Worm (Caenorhabditis elegans) whole organism, L1 larva: ENCODE data around the gene col-87.

ENCODE experiments used
- C16A3.4 ChIP-seq: fragments of 150-350 bp; optimal IDR thresholded peaks from 2 replicates; lab custom pipeline; 2014; ENCODE audit warnings: missing biosample characterization, missing genetic modification characterization
- F16B12.6 ChIP-seq: fragments of 150-350 bp; optimal IDR thresholded peaks from 2 replicates; lab custom pipeline; 2014; ENCODE audit warnings: missing biosample characterization, missing genetic modification characterization
- Y116A8C.19 ChIP-seq: sonication (generic microtip); optimal IDR thresholded peaks from 2 replicates; lab custom pipeline; 2016; ENCODE audit warnings: missing compliant biosample characterization, missing genetic modification characterization, borderline replicate concordance
- aha-1 ChIP-seq: fragments of 150-350 bp; optimal IDR thresholded peaks from 2 replicates; lab custom pipeline; 2014; ENCODE audit warnings: missing biosample characterization, missing genetic modification characterization
- aly-2 ChIP-seq: fragments of 150-350 bp; optimal IDR thresholded peaks from 2 replicates; lab custom pipeline; 2014; ENCODE audit warnings: missing biosample characterization, missing genetic modification characterization
- ama-1 ChIP-seq: fragments of 150-350 bp; optimal IDR thresholded peaks from 2 replicates; lab custom pipeline; 2014
- ceh-63 ChIP-seq: fragments of 200-800 bp; sonication (Bioruptor generic); optimal IDR thresholded peaks from 2 replicates; lab custom pipeline; 2018; ENCODE audit warnings: mild to moderate bottlenecking, missing genetic modification characterization, missing compliant biosample characterization
- ceh-88 ChIP-seq: fragments of 200-800 bp; sonication (Bioruptor generic); IDR thresholded peaks from 2 replicates; pipeline ENCODE4 v1.3.6; 2022; ENCODE audit warnings: missing genetic modification characterization, missing compliant biosample characterization
- ceh-90 ChIP-seq: sonication (generic microtip); optimal IDR thresholded peaks from 2 replicates; lab custom pipeline; 2016; ENCODE audit warnings: missing genetic modification characterization, missing compliant biosample characterization
- ces-1 ChIP-seq: fragments of 150-350 bp; optimal IDR thresholded peaks from 2 replicates; lab custom pipeline; 2014; ENCODE audit warnings: missing biosample characterization, missing genetic modification reagents, missing genetic modification characterization
- dsc-1 ChIP-seq: sonication (generic microtip); optimal IDR thresholded peaks from 2 replicates; lab custom pipeline; 2016; ENCODE audit warnings: mild to moderate bottlenecking, missing genetic modification characterization, missing compliant biosample characterization
- efl-1 ChIP-seq, 4 experiments: fragments of 150-350 bp; optimal IDR thresholded peaks in 3 of 4; peaks in 1 of 4; 1 replicate in 1 of 4; 2 replicates in 3 of 4; lab custom pipeline; 2014; ENCODE audit warnings: missing biosample characterization in 2 of 4, missing genetic modification characterization in 2 of 4, missing genetic modification reagents in 2 of 4
- efl-3 ChIP-seq: fragments of 200-800 bp; sonication (Bioruptor generic); optimal IDR thresholded peaks from 2 replicates; lab custom pipeline; 2018; ENCODE audit warnings: mild to moderate bottlenecking, missing genetic modification characterization, missing compliant biosample characterization
- egl-13 ChIP-seq: sonication (generic microtip); optimal IDR thresholded peaks from 2 replicates; lab custom pipeline; 2016; ENCODE audit warnings: missing genotype, missing genetic modification reagents, missing genetic modification characterization, missing compliant biosample characterization
- egl-27 ChIP-seq, 2 experiments: fragments of 150-350 bp in 1 of 2; sonication (generic microtip); optimal IDR thresholded peaks; 3 replicates each; lab custom pipeline; 2017 to 2018; ENCODE audit warnings: missing biosample characterization in 2 of 2, missing genetic modification characterization in 2 of 2, missing genetic modification reagents in 2 of 2
- elt-2 ChIP-seq: sonication (generic microtip); optimal IDR thresholded peaks from 2 replicates; lab custom pipeline; 2016; ENCODE audit warnings: missing genetic modification characterization, mild to moderate bottlenecking, inconsistent platforms, missing compliant biosample characterization, missing genetic modification reagents
- elt-3 ChIP-seq, 6 experiments: fragments of 150-350 bp in 1 of 6; sonication (generic microtip); optimal IDR thresholded peaks; 2 replicates each; lab custom pipeline; 2017 to 2018; ENCODE audit warnings: missing biosample characterization in 6 of 6, missing genetic modification characterization in 6 of 6, inconsistent platforms in 1 of 6
- ets-5 ChIP-seq: fragments of 200-800 bp; sonication (Bioruptor generic); IDR thresholded peaks from 2 replicates; pipeline ENCODE4 v1.3.6; 2022; ENCODE audit warnings: missing genetic modification characterization, missing compliant biosample characterization
- fkh-10 ChIP-seq: sonication (generic microtip); optimal IDR thresholded peaks from 2 replicates; lab custom pipeline; 2017; ENCODE audit warnings: missing biosample characterization, missing genetic modification reagents, missing genetic modification characterization
- fkh-4 ChIP-seq: sonication (generic microtip); optimal IDR thresholded peaks from 2 replicates; lab custom pipeline; 2016; ENCODE audit warnings: missing compliant biosample characterization, missing genetic modification characterization, borderline replicate concordance
- fkh-8 ChIP-seq: sonication (generic microtip); optimal IDR thresholded peaks from 2 replicates; lab custom pipeline; 2016; ENCODE audit warnings: mild to moderate bottlenecking, missing genetic modification characterization, missing compliant biosample characterization
- fos-1 ChIP-seq: fragments of 150-350 bp; optimal IDR thresholded peaks from 2 replicates; lab custom pipeline; 2014; ENCODE audit warnings: missing biosample characterization, missing genetic modification characterization
- grh-1 ChIP-seq: fragments of 200-800 bp; sonication (Bioruptor generic); IDR thresholded peaks from 2 replicates; pipeline ENCODE4 v1.3.6; 2022; ENCODE audit warnings: missing genetic modification reagents, missing genetic modification characterization, missing compliant biosample characterization
- hlh-4 ChIP-seq: sonication (generic microtip); optimal IDR thresholded peaks from 2 replicates; lab custom pipeline; 2016; ENCODE audit warnings: mild to moderate bottlenecking, missing genetic modification characterization, missing compliant biosample characterization
- isw-1 ChIP-seq: fragments of 200-800 bp; sonication (Bioruptor generic); IDR thresholded peaks from 2 replicates; pipeline ENCODE4 v1.3.6; 2022; ENCODE audit warnings: missing genetic modification characterization, missing compliant biosample characterization
- jun-1 ChIP-seq: fragments of 150-350 bp; optimal IDR thresholded peaks from 2 replicates; lab custom pipeline; 2014; ENCODE audit warnings: missing biosample characterization, missing genetic modification reagents, missing genetic modification characterization
- lin-14 ChIP-seq: fragments of 200-800 bp; sonication (Bioruptor generic); optimal IDR thresholded peaks from 2 replicates; lab custom pipeline; 2018; ENCODE audit warnings: mild to moderate bottlenecking, missing genetic modification characterization, moderate library complexity, missing compliant biosample characterization
- lin-15B ChIP-seq: fragments of 150-350 bp; sonication (generic microtip); optimal IDR thresholded peaks from 3 replicates; lab custom pipeline; 2014; ENCODE audit warnings: missing biosample characterization, missing genetic modification characterization
- lin-35 ChIP-seq, 2 experiments: fragments of 150-350 bp; optimal IDR thresholded peaks; 2 replicates each; lab custom pipeline; 2014; ENCODE audit warnings: missing biosample characterization in 2 of 2, missing genetic modification characterization in 2 of 2, missing genetic modification reagents in 2 of 2
- lir-3 ChIP-seq: sonication (generic microtip); optimal IDR thresholded peaks from 2 replicates; lab custom pipeline; 2016; ENCODE audit warnings: mild to moderate bottlenecking, missing genetic modification characterization, moderate library complexity, missing compliant biosample characterization; ENCODE audit not compliant: poor library complexity
- mab-9 ChIP-seq: fragments of 200-800 bp; sonication (Bioruptor generic); IDR thresholded peaks from 2 replicates; pipeline ENCODE4 v1.3.6; 2022; ENCODE audit warnings: missing genetic modification reagents, missing genetic modification characterization, missing compliant biosample characterization
- mdl-1 ChIP-seq, 2 experiments: fragments of 150-350 bp; optimal IDR thresholded peaks; 2 replicates each; lab custom pipeline; 2014 to 2017; ENCODE audit warnings: missing biosample characterization in 2 of 2, missing genetic modification characterization in 2 of 2, inconsistent platforms in 1 of 2
- mef-2 ChIP-seq: fragments of 150-350 bp; optimal IDR thresholded peaks from 2 replicates; lab custom pipeline; 2014; ENCODE audit warnings: missing biosample characterization, missing genetic modification characterization
- mep-1 ChIP-seq: fragments of 150-350 bp; optimal IDR thresholded peaks from 2 replicates; lab custom pipeline; 2014; ENCODE audit warnings: missing biosample characterization, missing genetic modification characterization
- nhr-12 ChIP-seq: sonication (generic microtip); optimal IDR thresholded peaks from 2 replicates; lab custom pipeline; 2017; ENCODE audit warnings: missing biosample characterization, missing genetic modification characterization
- nhr-19 ChIP-seq: fragments of 200-800 bp; sonication (Bioruptor generic); conservative IDR thresholded peaks from 2 replicates; pipeline ENCODE4 v1.3.6; 2022; ENCODE audit warnings: missing genetic modification characterization, missing compliant biosample characterization
- nhr-28 ChIP-seq: fragments of 150-350 bp; optimal IDR thresholded peaks from 2 replicates; lab custom pipeline; 2014; ENCODE audit warnings: missing biosample characterization, missing genetic modification characterization
- nhr-47 ChIP-seq: sonication (generic microtip); optimal IDR thresholded peaks from 2 replicates; lab custom pipeline; 2016; ENCODE audit warnings: mild to moderate bottlenecking, missing genetic modification characterization, moderate library complexity, missing compliant biosample characterization
- nhr-76 ChIP-seq: sonication (generic microtip); optimal IDR thresholded peaks from 2 replicates; lab custom pipeline; 2017; ENCODE audit warnings: missing biosample characterization, missing genetic modification characterization
- nhr-77 ChIP-seq: fragments of 150-350 bp; optimal IDR thresholded peaks from 2 replicates; lab custom pipeline; 2014; ENCODE audit warnings: missing biosample characterization, missing genetic modification characterization
- pag-3 ChIP-seq: sonication (generic microtip); optimal IDR thresholded peaks from 2 replicates; lab custom pipeline; 2017; ENCODE audit warnings: missing genetic modification characterization, mild to moderate bottlenecking, missing compliant biosample characterization, antibody characterized with exemption, borderline replicate concordance; ENCODE audit not compliant: insufficient read depth
- pqm-1 ChIP-seq: sonication (generic microtip); optimal IDR thresholded peaks from 3 replicates; lab custom pipeline; 2017; ENCODE audit warnings: missing biosample characterization, missing genetic modification characterization
- rnt-1 ChIP-seq: sonication (generic microtip); optimal IDR thresholded peaks from 2 replicates; lab custom pipeline; 2016; ENCODE audit warnings: mild to moderate bottlenecking, missing genetic modification characterization, moderate library complexity, missing compliant biosample characterization
- snpc-4 ChIP-seq: fragments of 150-350 bp; optimal IDR thresholded peaks from 2 replicates; lab custom pipeline; 2014; ENCODE audit warnings: missing biosample characterization, missing genetic modification characterization
- sup-37 ChIP-seq: fragments of 200-800 bp; sonication (Bioruptor generic); optimal IDR thresholded peaks from 2 replicates; lab custom pipeline; 2018; ENCODE audit warnings: mild to moderate bottlenecking, missing genetic modification characterization, missing compliant biosample characterization
- swsn-7 ChIP-seq: sonication (generic microtip); optimal IDR thresholded peaks from 2 replicates; lab custom pipeline; 2016; ENCODE audit warnings: missing genetic modification characterization, missing compliant biosample characterization
- tbx-2 ChIP-seq: sonication (generic microtip); optimal IDR thresholded peaks from 2 replicates; lab custom pipeline; 2016; ENCODE audit warnings: missing genetic modification characterization, missing compliant biosample characterization
- tlp-1 ChIP-seq: fragments of 150-350 bp; optimal IDR thresholded peaks from 2 replicates; lab custom pipeline; 2014; ENCODE audit warnings: missing biosample characterization, missing genetic modification characterization
- unc-130 ChIP-seq: fragments of 150-350 bp; optimal IDR thresholded peaks from 2 replicates; lab custom pipeline; 2017; ENCODE audit warnings: missing biosample characterization, missing genetic modification characterization, inconsistent platforms
- unc-30 ChIP-seq: sonication (generic microtip); optimal IDR thresholded peaks from 2 replicates; lab custom pipeline; 2017; ENCODE audit warnings: missing biosample characterization, missing genetic modification characterization
- xbp-1 ChIP-seq: sonication (generic microtip); optimal IDR thresholded peaks from 2 replicates; lab custom pipeline; 2016; ENCODE audit warnings: missing genetic modification characterization, missing compliant biosample characterization
- zag-1 ChIP-seq: fragments of 150-350 bp; optimal IDR thresholded peaks from 2 replicates; lab custom pipeline; 2014; ENCODE audit warnings: missing biosample characterization, missing genetic modification characterization
- ztf-4 ChIP-seq: fragments of 150-350 bp; optimal IDR thresholded peaks from 2 replicates; lab custom pipeline; 2014; ENCODE audit warnings: missing biosample characterization, missing genetic modification characterization

col-87 gene

ce11 chrII:14063044-14063500, 31.4 kb downstream of the col-87 start, which contains the start of gene lem-2 (continued):
- TF ChIP-seq snpc-4 (tag; lab: Kevin White, UChicago): peak; percentile 35
- TF ChIP-seq mep-1 (tag; lab: Kevin White, UChicago): peak; percentile 64
- no peak for TF ChIP-seq ama-1 (lab: Kevin White, UChicago)
- no peak for TF ChIP-seq zag-1
- TF ChIP-seq mab-9: peak; percentile 67; the same call in 1 of the 2 replicates
- peak; percentile 48 for TF ChIP-seq unc-130 (tag; lab: Kevin White, UChicago)
- peak; percentile 32 for TF ChIP-seq fkh-10 (GFP tag; lab: Kevin White, UChicago)
- peak; percentile 91 for TF ChIP-seq nhr-47 (tag; lab: Kevin White, UChicago)
- peak; percentile 71 for TF ChIP-seq fkh-4 (tag; lab: Kevin White, UChicago)
- no peak for TF ChIP-seq efl-3
- TF ChIP-seq aha-1 (tag; lab: Kevin White, UChicago): no peak
- TF ChIP-seq fkh-8 (tag; lab: Kevin White, UChicago): peak; percentile 97
- no peak for TF ChIP-seq pag-3 (tag; lab: Kevin White, UChicago)
- no peak for TF ChIP-seq nhr-12
- TF ChIP-seq lin-14: peak; percentile 92
- TF ChIP-seq ceh-63 (GFP tag; lab: Kevin White, UChicago): peak; percentile 46
- peak; percentile 89 for TF ChIP-seq ceh-88 (GFP tag; lab: Robert Waterston, UW)
- TF ChIP-seq lir-3: no peak
- no peak for TF ChIP-seq tlp-1
- peak; percentile 81 for TF ChIP-seq egl-13 (tag; lab: Kevin White, UChicago)
- peak; percentile 87 for TF ChIP-seq nhr-77 (tag; lab: Kevin White, UChicago)
- TF ChIP-seq unc-30: no peak
- no peak for TF ChIP-seq nhr-76
- peak; percentile 86 to 91 for TF ChIP-seq efl-1 (optimal IDR thresholded peaks at IDR 0.05; lab: Kevin White, UChicago)
- peak; percentile 86 to 97 for TF ChIP-seq efl-1 (GFP tag; optimal IDR thresholded peaks at IDR 0.05 in 1 of 2; lab: Kevin White, UChicago)
- TF ChIP-seq lin-35 (GFP tag; optimal IDR thresholded peaks at IDR 0.05; lab: Kevin White, UChicago): peak; percentile 87 to 90
- TF ChIP-seq jun-1 (tag; lab: Kevin White, UChicago): peak; percentile 42
- TF ChIP-seq elt-3 (tag; optimal IDR thresholded peaks at IDR 0.05; lab: Kevin White, UChicago): peak in 1 of 6 experiments; percentile 40
- peak; percentile 31 for TF ChIP-seq aly-2 (tag; lab: Kevin White, UChicago)
- TF ChIP-seq nhr-19: peak; percentile 71
- peak; percentile 4 for TF ChIP-seq fos-1 (tag; lab: Kevin White, UChicago)
- no peak for TF ChIP-seq pqm-1 (tag; lab: Kevin White, UChicago)
- no peak for TF ChIP-seq egl-27 (tag; optimal IDR thresholded peaks at IDR 0.05; lab: Kevin White, UChicago)
- TF ChIP-seq mdl-1 (tag; optimal IDR thresholded peaks at IDR 0.05; lab: Kevin White, UChicago): peak in 1 of 2 experiments; percentile 7
- TF ChIP-seq hlh-4 (tag; lab: Kevin White, UChicago): no peak
- no peak for TF ChIP-seq ces-1 (GFP tag; lab: Kevin White, UChicago)
- TF ChIP-seq ztf-4 (tag; lab: Kevin White, UChicago): no peak
- TF ChIP-seq sup-37: no peak
- peak; percentile 68 for TF ChIP-seq lin-15B (tag; lab: Kevin White, UChicago)
- no peak for TF ChIP-seq mef-2 (tag; lab: Kevin White, UChicago)
- TF ChIP-seq grh-1 (GFP tag; lab: Robert Waterston, UW): no peak
- no peak for TF ChIP-seq ets-5
- TF ChIP-seq C16A3.4 (tag; lab: Kevin White, UChicago): peak; percentile 61
- peak; percentile 38 for TF ChIP-seq elt-2
- TF ChIP-seq ceh-90 (tag; lab: Kevin White, UChicago): peak; percentile 73
- TF ChIP-seq rnt-1 (tag; lab: Kevin White, UChicago): no peak
- TF ChIP-seq Y116A8C.19: peak; percentile 63
- TF ChIP-seq isw-1: peak; percentile 87
- no peak for TF ChIP-seq nhr-28
- peak; percentile 85 for TF ChIP-seq tbx-2 (tag; lab: Kevin White, UChicago)
- peak; percentile 76 for TF ChIP-seq swsn-7 (tag; lab: Kevin White, UChicago)
- TF ChIP-seq F16B12.6 (tag; lab: Kevin White, UChicago): no peak
- TF ChIP-seq xbp-1 (tag; lab: Kevin White, UChicago): peak; percentile 76
- TF ChIP-seq dsc-1 (tag; lab: Kevin White, UChicago): peak; percentile 75
